Worm (Caenorhabditis elegans) whole organism, young adult: Measurements from ENCODE around the gene srbc-65.
"Not testable (repeated sequence)": the region's sequence is repeated elsewhere in the genome, so short reads cannot be mapped to it uniquely, and the experiment has no call there.

Experiments used
- F22D6.2 ChIP-seq: sonication (generic microtip); optimal IDR thresholded peaks from 2 replicates; lab custom pipeline; 2016; ENCODE audit warnings: mild to moderate bottlenecking, missing genetic modification characterization, missing compliant biosample characterization
- F49E8.2 ChIP-seq: sonication (generic microtip); optimal IDR thresholded peaks from 3 replicates; lab custom pipeline; 2017; ENCODE audit warnings: missing genetic modification characterization, mild to moderate bottlenecking, missing compliant biosample characterization, antibody characterized with exemption, moderate library complexity; ENCODE audit not compliant: insufficient read depth
- Y53G8AR.9 ChIP-seq: fragments of 200-800 bp; sonication (Bioruptor generic); conservative IDR thresholded peaks from 2 replicates; pipeline ENCODE4 v1.3.6; 2022; ENCODE audit warnings: missing genetic modification reagents, missing genetic modification characterization, missing compliant biosample characterization
- ceh-79 ChIP-seq: sonication (generic microtip); optimal IDR thresholded peaks from 2 replicates; lab custom pipeline; 2017; ENCODE audit warnings: mild to moderate bottlenecking, missing genetic modification characterization, missing compliant biosample characterization
- hsf-1 ChIP-seq: fragments of 200-800 bp; sonication (Bioruptor generic); IDR thresholded peaks from 2 replicates; pipeline ENCODE4 v1.3.6; 2022; ENCODE audit warnings: missing genetic modification reagents, missing genetic modification characterization, missing compliant biosample characterization
- let-526 ChIP-seq: fragments of 200-800 bp; sonication (Bioruptor generic); IDR thresholded peaks from 2 replicates; pipeline ENCODE4 v1.3.6; 2022; ENCODE audit warnings: missing genetic modification reagents, missing genetic modification characterization, missing compliant biosample characterization
- madf-3 ChIP-seq: fragments of 200-800 bp; sonication (Bioruptor generic); IDR thresholded peaks from 2 replicates; pipeline ENCODE4 v1.3.6; 2022; ENCODE audit warnings: missing genetic modification reagents, missing genetic modification characterization, missing compliant biosample characterization
- mes-4 ChIP-seq: sonication (generic microtip); optimal IDR thresholded peaks from 2 replicates; lab custom pipeline; 2016; ENCODE audit warnings: missing genotype, missing genetic modification characterization, missing compliant biosample characterization
- nfya-1 ChIP-seq: sonication (generic microtip); optimal IDR thresholded peaks from 2 replicates; lab custom pipeline; 2017; ENCODE audit warnings: antibody characterized with exemption, missing compliant biosample characterization, missing genetic modification characterization, borderline replicate concordance; ENCODE audit not compliant: insufficient read depth
- sptf-2 ChIP-seq: fragments of 200-800 bp; sonication (Bioruptor generic); optimal IDR thresholded peaks from 2 replicates; lab custom pipeline; 2018; ENCODE audit warnings: mild to moderate bottlenecking, missing genetic modification characterization, missing compliant biosample characterization
- unc-130 ChIP-seq: sonication (generic microtip); optimal IDR thresholded peaks from 2 replicates; lab custom pipeline; 2016; ENCODE audit warnings: missing genetic modification reagents, missing genetic modification characterization, missing compliant biosample characterization
- ztf-3 ChIP-seq: fragments of 200-800 bp; sonication (Bioruptor generic); optimal IDR thresholded peaks from 2 replicates; lab custom pipeline; 2018; ENCODE audit warnings: mild to moderate bottlenecking, missing genetic modification characterization, missing compliant biosample characterization

DNA sequence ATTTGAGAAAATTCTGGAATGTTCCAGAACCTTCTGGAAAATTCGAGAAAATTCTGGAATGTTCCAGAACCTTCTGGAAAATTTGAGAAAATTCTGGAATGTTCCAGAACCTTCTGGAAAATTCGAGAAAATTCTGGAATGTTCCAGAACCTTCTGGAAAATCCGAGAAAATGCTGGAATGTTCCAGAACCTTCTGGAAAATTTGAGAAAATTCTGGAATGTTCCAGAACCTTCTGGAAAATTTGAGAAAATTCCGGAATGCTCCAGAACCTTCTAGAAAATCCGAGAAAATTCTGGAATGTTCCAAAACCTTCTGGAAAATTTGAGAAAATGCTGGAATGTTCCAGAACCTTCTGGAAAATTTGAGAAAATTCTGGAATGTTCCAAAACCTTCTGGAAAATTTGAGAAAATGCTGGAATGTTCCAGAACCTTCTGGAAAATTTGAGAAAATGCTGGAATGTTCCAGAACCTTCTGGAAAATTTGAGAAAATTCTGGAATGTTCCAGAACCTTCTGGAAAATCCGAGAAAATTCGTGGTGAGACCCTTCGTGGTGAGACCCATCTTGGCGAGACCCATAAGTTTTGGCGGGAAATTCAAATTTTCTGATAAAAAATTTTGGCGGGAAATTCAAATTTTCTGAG lies 2.6 kb upstream of the srbc-65 start:
- TF ChIP-seq nfya-1 (tag; lab: Kevin White, UChicago); Y53G8AR.9 (GFP tag; lab: Robert Waterston, UW); ztf-3 (GFP tag; lab: Kevin White, UChicago); ceh-79; unc-130 (GFP tag; lab: Kevin White, UChicago); madf-3 (GFP tag; lab: Robert Waterston, UW); F22D6.2 (tag; lab: Kevin White, UChicago); mes-4 (tag; lab: Kevin White, UChicago); sptf-2 (GFP tag; lab: Kevin White, UChicago); F49E8.2; let-526 (GFP tag; lab: Robert Waterston, UW): not testable (repeated sequence)
- peak; percentile 96 for TF ChIP-seq hsf-1 (GFP tag; lab: Robert Waterston, UW)
